Fruit fly (Drosophila melanogaster) whole organism: ENCODE data around the gene CG14851.

Experiments used
- CG8478 ChIP-seq: fragments of >200 bp; optimal IDR thresholded peaks from 2 replicates; lab custom pipeline; 2018; ENCODE audit warnings: inconsistent platforms
- pan ChIP-seq: fragments of >200 bp; optimal IDR thresholded peaks from 2 replicates; lab custom pipeline; 2017
- usp ChIP-seq: fragments of >200 bp; optimal IDR thresholded peaks from 2 replicates; lab custom pipeline; 2017; ENCODE audit warnings: missing biosample characterization, missing genetic modification characterization, mixed read lengths

DNA sequence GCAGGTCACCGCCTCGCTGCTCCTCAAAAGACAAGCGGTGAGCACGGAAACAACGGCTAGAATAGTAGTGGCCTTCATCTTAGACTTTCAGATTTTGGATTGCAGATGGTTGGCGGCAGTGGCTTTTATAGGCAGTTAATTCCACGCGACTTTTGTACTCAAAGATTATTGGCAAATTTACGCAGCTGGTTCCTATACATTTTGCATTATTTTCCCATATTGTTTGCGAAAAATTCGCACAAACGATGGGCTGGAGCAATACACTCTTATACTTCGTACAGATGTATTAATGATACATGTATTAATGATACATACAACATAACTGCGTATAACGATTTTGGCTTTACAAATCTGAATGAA, 2.5 kb downstream of the CG14851 start, which contains the start of gene CG8087:
- no peak for TF ChIP-seq pan (lab: Kevin White, UChicago)
- TF ChIP-seq usp (GFP tag; lab: Kevin White, UChicago) = no peak
- TF ChIP-seq CG8478 (lab: Kevin White, UChicago) = no peak
